Worm (Caenorhabditis elegans) whole organism, young adult: ENCODE measurements around the gene hlh-15.

Experiments
- B0019.2 ChIP-seq: fragments of 200-800 bp; sonication (Bioruptor generic); conservative IDR thresholded peaks from 2 replicates; pipeline ENCODE4 v1.3.6; 2022; ENCODE audit warnings: missing genetic modification reagents, missing genetic modification characterization, missing compliant biosample characterization
- B0261.1 ChIP-seq: sonication (generic microtip); optimal IDR thresholded peaks from 2 replicates; lab custom pipeline; 2016; ENCODE audit warnings: mild to moderate bottlenecking, missing genetic modification characterization, moderate library complexity, missing compliant biosample characterization
- B0336.3 ChIP-seq: fragments of 200-800 bp; sonication (Bioruptor generic); IDR thresholded peaks from 2 replicates; pipeline ENCODE4 v1.3.6; 2022; ENCODE audit warnings: missing genetic modification characterization, missing compliant biosample characterization
- D2030.7 ChIP-seq: fragments of 200-800 bp; sonication (Bioruptor generic); IDR thresholded peaks from 2 replicates; pipeline ENCODE4 v1.3.6; 2022; ENCODE audit warnings: missing genetic modification reagents, missing genetic modification characterization, missing compliant biosample characterization
- F37B4.10 ChIP-seq: fragments of 200-800 bp; sonication (Bioruptor generic); IDR thresholded peaks from 2 replicates; pipeline ENCODE4 v1.3.6; 2022; ENCODE audit warnings: missing genetic modification characterization, missing compliant biosample characterization
- F49E8.2 ChIP-seq: sonication (generic microtip); optimal IDR thresholded peaks from 3 replicates; lab custom pipeline; 2017; ENCODE audit warnings: missing genetic modification characterization, mild to moderate bottlenecking, missing compliant biosample characterization, antibody characterized with exemption, moderate library complexity; ENCODE audit not compliant: insufficient read depth
- F52B5.7 ChIP-seq: sonication (generic microtip); optimal IDR thresholded peaks from 2 replicates; lab custom pipeline; 2016; ENCODE audit warnings: mild to moderate bottlenecking, missing genetic modification characterization, missing compliant biosample characterization
- F57A8.1 ChIP-seq: fragments of 200-800 bp; sonication (Bioruptor generic); optimal IDR thresholded peaks from 2 replicates; lab custom pipeline; 2018; ENCODE audit warnings: mild to moderate bottlenecking, missing genetic modification characterization, moderate library complexity, missing compliant biosample characterization
- F57C9.4 ChIP-seq: sonication (generic microtip); optimal IDR thresholded peaks from 2 replicates; lab custom pipeline; 2017; ENCODE audit warnings: mild to moderate bottlenecking, missing genetic modification characterization, missing compliant biosample characterization
- K11D2.4 ChIP-seq: fragments of 200-800 bp; sonication (Bioruptor generic); IDR thresholded peaks from 2 replicates; pipeline ENCODE4 v1.3.6; 2022; ENCODE audit warnings: missing genetic modification reagents, missing genetic modification characterization, missing compliant biosample characterization
- Y67H2A.10 ChIP-seq: fragments of 200-800 bp; sonication (Bioruptor generic); conservative IDR thresholded peaks from 2 replicates; pipeline ENCODE4 v1.3.6; 2022; ENCODE audit warnings: missing genetic modification reagents, missing genetic modification characterization, missing compliant biosample characterization
- attf-5 ChIP-seq: fragments of 200-800 bp; sonication (Bioruptor generic); optimal IDR thresholded peaks from 2 replicates; lab custom pipeline; 2018; ENCODE audit warnings: mild to moderate bottlenecking, missing genetic modification characterization, missing compliant biosample characterization
- ccch-3 ChIP-seq: fragments of 200-800 bp; sonication (Bioruptor generic); optimal IDR thresholded peaks from 2 replicates; lab custom pipeline; 2018; ENCODE audit warnings: mild to moderate bottlenecking, missing genetic modification characterization, missing compliant biosample characterization
- cebp-1 ChIP-seq, 2 experiments: fragments of 200-800 bp in 1 of 2; sonication (Bioruptor generic) in 1 of 2; sonication (generic microtip) in 1 of 2; IDR thresholded peaks in 1 of 2; optimal IDR thresholded peaks in 1 of 2; 2 replicates each; pipeline versions ENCODE4 v1.3.6 to Lab custom; 2017 to 2022; ENCODE audit warnings: missing compliant biosample characterization in 2 of 2, missing genetic modification characterization in 2 of 2, mild to moderate bottlenecking in 1 of 2, missing genetic modification reagents in 1 of 2, moderate library complexity in 1 of 2
- cebp-2 ChIP-seq: fragments of 200-800 bp; sonication (Bioruptor generic); IDR thresholded peaks from 2 replicates; pipeline ENCODE4 v1.3.6; 2022; ENCODE audit warnings: missing genetic modification characterization, missing compliant biosample characterization
- ceh-40 ChIP-seq: fragments of 200-800 bp; sonication (Bioruptor generic); IDR thresholded peaks from 2 replicates; pipeline ENCODE4 v1.3.6; 2022; ENCODE audit warnings: missing genetic modification characterization, missing compliant biosample characterization
- ceh-79 ChIP-seq: sonication (generic microtip); optimal IDR thresholded peaks from 2 replicates; lab custom pipeline; 2017; ENCODE audit warnings: mild to moderate bottlenecking, missing genetic modification characterization, missing compliant biosample characterization
- ceh-91 ChIP-seq: fragments of 200-800 bp; sonication (Bioruptor generic); IDR thresholded peaks from 2 replicates; pipeline ENCODE4 v1.3.6; 2022; ENCODE audit warnings: missing genetic modification reagents, missing genetic modification characterization, missing compliant biosample characterization
- die-1 ChIP-seq: sonication (generic microtip); optimal IDR thresholded peaks from 2 replicates; lab custom pipeline; 2016; ENCODE audit warnings: missing genotype, mild to moderate bottlenecking, missing genetic modification characterization, missing compliant biosample characterization
- efl-1 ChIP-seq: fragments of 150-350 bp; optimal IDR thresholded peaks from 2 replicates; lab custom pipeline; 2014; ENCODE audit warnings: missing biosample characterization, missing genetic modification reagents, missing genetic modification characterization
- ets-4 ChIP-seq: fragments of 200-800 bp; sonication (Bioruptor generic); optimal IDR thresholded peaks from 2 replicates; lab custom pipeline; 2018; ENCODE audit warnings: mild to moderate bottlenecking, missing genetic modification characterization, missing compliant biosample characterization
- fkh-3 ChIP-seq: sonication (generic microtip); optimal IDR thresholded peaks from 2 replicates; lab custom pipeline; 2016; ENCODE audit warnings: mild to moderate bottlenecking, missing genetic modification characterization, missing compliant biosample characterization
- him-1 ChIP-seq: sonication (generic microtip); optimal IDR thresholded peaks from 2 replicates; lab custom pipeline; 2016; ENCODE audit warnings: missing genotype, missing genetic modification reagents, missing genetic modification characterization, missing compliant biosample characterization
- lin-26 ChIP-seq: fragments of 200-800 bp; sonication (Bioruptor generic); IDR thresholded peaks from 2 replicates; pipeline ENCODE4 v1.3.6; 2022; ENCODE audit warnings: missing genetic modification reagents, missing genetic modification characterization, missing compliant biosample characterization
- lin-40 ChIP-seq: sonication (generic microtip); optimal IDR thresholded peaks from 2 replicates; lab custom pipeline; 2016; ENCODE audit warnings: missing genetic modification characterization, mild to moderate bottlenecking, missing compliant biosample characterization, missing genotype, missing genetic modification reagents
- lir-1 ChIP-seq: fragments of 200-800 bp; sonication (Bioruptor generic); conservative IDR thresholded peaks from 2 replicates; pipeline ENCODE4 v1.3.6; 2022; ENCODE audit warnings: missing genetic modification reagents, missing genetic modification characterization, missing compliant biosample characterization
- lsl-1 ChIP-seq: fragments of 200-800 bp; sonication (Bioruptor generic); optimal IDR thresholded peaks from 2 replicates; lab custom pipeline; 2018; ENCODE audit warnings: mild to moderate bottlenecking, missing genetic modification characterization, moderate library complexity, missing compliant biosample characterization
- lsy-27 ChIP-seq: sonication (generic microtip); optimal IDR thresholded peaks from 2 replicates; lab custom pipeline; 2017; ENCODE audit warnings: missing genetic modification characterization, mild to moderate bottlenecking, missing compliant biosample characterization, antibody characterized with exemption, missing genotype, borderline replicate concordance; ENCODE audit not compliant: insufficient read depth
- madf-10 ChIP-seq: sonication (generic microtip); optimal IDR thresholded peaks from 2 replicates; lab custom pipeline; 2016; ENCODE audit warnings: mild to moderate bottlenecking, missing genetic modification characterization, missing compliant biosample characterization
- mel-28 ChIP-seq: sonication (generic microtip); optimal IDR thresholded peaks from 2 replicates; lab custom pipeline; 2016; ENCODE audit warnings: borderline replicate concordance, mild to moderate bottlenecking, missing genetic modification characterization, missing compliant biosample characterization
- mes-4 ChIP-seq: sonication (generic microtip); optimal IDR thresholded peaks from 2 replicates; lab custom pipeline; 2016; ENCODE audit warnings: missing genotype, missing genetic modification characterization, missing compliant biosample characterization
- mxl-1 ChIP-seq: sonication (generic microtip); optimal IDR thresholded peaks from 2 replicates; lab custom pipeline; 2016; ENCODE audit warnings: missing genetic modification characterization, missing compliant biosample characterization
- nfya-1 ChIP-seq: sonication (generic microtip); optimal IDR thresholded peaks from 2 replicates; lab custom pipeline; 2017; ENCODE audit warnings: antibody characterized with exemption, missing compliant biosample characterization, missing genetic modification characterization, borderline replicate concordance; ENCODE audit not compliant: insufficient read depth
- nfyb-1 ChIP-seq: fragments of 200-800 bp; sonication (Bioruptor generic); IDR thresholded peaks from 2 replicates; pipeline ENCODE4 v1.3.6; 2022; ENCODE audit warnings: missing genetic modification reagents, missing genetic modification characterization, missing compliant biosample characterization
- nhr-120 ChIP-seq: fragments of 200-800 bp; sonication (Bioruptor generic); IDR thresholded peaks from 2 replicates; pipeline ENCODE4 v1.3.6; 2022; ENCODE audit warnings: missing genetic modification characterization, missing compliant biosample characterization
- nhr-179 ChIP-seq: sonication (generic microtip); optimal IDR thresholded peaks from 2 replicates; lab custom pipeline; 2016; ENCODE audit warnings: mild to moderate bottlenecking, missing genetic modification characterization, missing compliant biosample characterization
- pha-4 ChIP-seq: fragments of 150-350 bp; sonication (generic microtip); optimal IDR thresholded peaks from 2 replicates; lab custom pipeline; 2014; ENCODE audit warnings: missing biosample characterization, missing genetic modification reagents, missing genetic modification characterization
- rec-8 ChIP-seq, 2 experiments: sonication (generic microtip); optimal IDR thresholded peaks; 2 replicates each; lab custom pipeline; 2016; ENCODE audit warnings: mild to moderate bottlenecking in 2 of 2, missing genetic modification characterization in 2 of 2, missing genetic modification reagents in 2 of 2, missing genotype in 2 of 2, missing biosample characterization in 1 of 2, missing compliant biosample characterization in 1 of 2, moderate library complexity in 1 of 2
- sdz-38 ChIP-seq: sonication (generic microtip); optimal IDR thresholded peaks from 2 replicates; lab custom pipeline; 2016; ENCODE audit warnings: missing genotype, missing genetic modification characterization, missing compliant biosample characterization
- sea-2 ChIP-seq: fragments of 200-800 bp; sonication (Bioruptor generic); IDR thresholded peaks from 2 replicates; pipeline ENCODE4 v1.3.6; 2022; ENCODE audit warnings: missing genetic modification characterization, missing compliant biosample characterization
- snpc-1.1 ChIP-seq: sonication (generic microtip); optimal IDR thresholded peaks from 2 replicates; lab custom pipeline; 2017; ENCODE audit warnings: missing genetic modification characterization, mild to moderate bottlenecking, missing compliant biosample characterization, antibody characterized with exemption, moderate library complexity, missing genotype, missing genetic modification reagents; ENCODE audit not compliant: insufficient read depth
- somi-1 ChIP-seq: fragments of 200-800 bp; sonication (Bioruptor generic); optimal IDR thresholded peaks from 2 replicates; lab custom pipeline; 2018; ENCODE audit warnings: mild to moderate bottlenecking, missing genetic modification characterization, missing compliant biosample characterization
- sptf-2 ChIP-seq: fragments of 200-800 bp; sonication (Bioruptor generic); optimal IDR thresholded peaks from 2 replicates; lab custom pipeline; 2018; ENCODE audit warnings: mild to moderate bottlenecking, missing genetic modification characterization, missing compliant biosample characterization
- unc-62 ChIP-seq: fragments of 150-350 bp; optimal IDR thresholded peaks from 2 replicates; lab custom pipeline; 2014; ENCODE audit warnings: missing biosample characterization, missing genetic modification reagents, missing genetic modification characterization
- xnd-1 ChIP-seq: sonication (generic microtip); optimal IDR thresholded peaks from 2 replicates; lab custom pipeline; 2016; ENCODE audit warnings: missing genotype, missing genetic modification reagents, missing genetic modification characterization, missing compliant biosample characterization
- ztf-22 ChIP-seq: fragments of 200-800 bp; sonication (Bioruptor generic); optimal IDR thresholded peaks from 2 replicates; lab custom pipeline; 2018; ENCODE audit warnings: mild to moderate bottlenecking, missing genetic modification characterization, moderate library complexity, missing compliant biosample characterization

The hlh-15 gene

DNA sequence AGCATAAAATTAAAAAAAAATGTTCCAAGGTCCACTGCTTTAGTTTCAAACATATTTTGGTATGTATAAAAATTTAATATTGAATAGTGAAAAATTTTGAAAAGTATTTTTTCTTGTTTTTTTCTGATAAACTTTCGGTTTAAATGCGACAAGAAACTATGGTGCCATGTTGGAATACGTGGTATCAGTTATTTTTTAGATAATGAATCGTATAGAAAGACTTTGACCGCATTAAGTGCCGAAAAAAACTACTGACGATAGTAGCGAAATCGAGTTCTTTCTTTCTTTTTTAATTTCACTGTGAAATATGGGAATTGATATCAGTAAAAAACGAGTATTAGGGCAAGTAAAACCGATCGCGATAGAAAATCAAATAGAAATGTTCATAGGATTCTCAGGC is 47.3 kb downstream of the hlh-15 start, which contains the start of gene T24D8.6 (continued):
- no peak for TF ChIP-seq F57C9.4 (tag; lab: Kevin White, UChicago)

DNA sequence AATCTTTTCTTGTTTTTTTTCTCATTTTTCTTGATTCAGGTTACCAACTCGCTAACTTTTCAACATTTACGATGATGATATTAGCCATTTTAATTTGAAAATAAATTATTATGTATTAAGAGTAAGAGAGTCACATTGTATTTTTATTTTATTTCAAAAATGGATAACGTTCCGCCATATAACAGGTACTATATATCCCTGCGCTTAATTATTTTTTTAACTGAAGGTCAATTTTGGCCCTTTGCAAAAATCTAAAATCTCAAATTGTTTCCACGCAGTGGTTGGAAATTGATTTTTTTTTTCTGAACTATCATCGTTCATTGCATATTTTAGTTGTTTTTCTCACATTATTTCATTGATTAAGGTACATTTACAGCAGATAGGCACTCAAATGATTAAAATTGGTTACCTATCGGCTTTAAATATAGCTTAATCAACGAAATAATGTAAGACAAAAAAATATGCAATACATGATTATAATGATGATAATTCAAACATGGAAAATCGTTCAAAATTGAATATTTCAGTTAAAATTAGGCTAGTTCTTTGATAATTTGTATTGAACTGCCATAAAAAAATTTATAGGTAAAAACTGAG is 48.4 kb downstream of the hlh-15 start:
- TF ChIP-seq sea-2 (GFP tag; lab: Robert Waterston, UW) (no peak), F49E8.2 (tag; lab: Kevin White, UChicago) (no peak), mxl-1 (tag; lab: Kevin White, UChicago) (no peak), cebp-2 (no peak), D2030.7 (GFP tag; lab: Robert Waterston, UW) (no peak), xnd-1 (tag; lab: Kevin White, UChicago) (no peak), mel-28 (tag; lab: Kevin White, UChicago) (no peak), die-1 (tag; lab: Kevin White, UChicago) (no peak), nhr-120 (GFP tag; lab: Robert Waterston, UW) (no peak), somi-1 (GFP tag; lab: Kevin White, UChicago) (peak; percentile 79), B0261.1 (tag; lab: Kevin White, UChicago) (peak; percentile 44), madf-10 (peak; percentile 87), unc-62 (GFP tag; lab: Kevin White, UChicago) (no peak), him-1 (tag; lab: Kevin White, UChicago) (no peak), sptf-2 (GFP tag; lab: Kevin White, UChicago) (no peak), ceh-40 (GFP tag; lab: Robert Waterston, UW) (no peak), efl-1 (no peak), nfya-1 (tag; lab: Kevin White, UChicago) (no peak), mes-4 (tag; lab: Kevin White, UChicago) (no peak), rec-8 (tag; optimal IDR thresholded peaks at IDR 0.05; lab: Kevin White, UChicago) (peak in 1 of 2 experiments; percentile 27), ztf-22 (GFP tag; lab: Kevin White, UChicago) (peak; percentile 33), attf-5 (GFP tag; lab: Kevin White, UChicago) (no peak), F37B4.10 (no peak), lir-1 (GFP tag; lab: Robert Waterston, UW) (no peak), nfyb-1 (GFP tag; lab: Robert Waterston, UW) (peak; percentile 88), B0336.3 (GFP tag; lab: Robert Waterston, UW) (peak; percentile 93), lsy-27 (tag; lab: Kevin White, UChicago) (no peak), B0019.2 (GFP tag; lab: Robert Waterston, UW) (no peak), ceh-79 (tag; lab: Kevin White, UChicago) (no peak), F57A8.1 (GFP tag; lab: Kevin White, UChicago) (no peak), lin-40 (tag; lab: Kevin White, UChicago) (peak; percentile 99), lin-26 (no peak), cebp-1 (GFP tag; IDR thresholded peaks at IDR 0.05; lab: Robert Waterston, UW) (no peak), cebp-1 (tag; optimal IDR thresholded peaks at IDR 0.05; lab: Kevin White, UChicago) (peak; percentile 87), fkh-3 (tag; lab: Kevin White, UChicago) (no peak), Y67H2A.10 (GFP tag; lab: Robert Waterston, UW) (no peak), nhr-179 (tag; lab: Kevin White, UChicago) (peak; percentile 43), ccch-3 (peak; percentile 60), ceh-91 (no peak), ets-4 (no peak), lsl-1 (no peak), snpc-1.1 (no peak), sdz-38 (no peak), pha-4 (tag; lab: Kevin White, UChicago) (no peak), F52B5.7 (tag; lab: Kevin White, UChicago) (no peak), K11D2.4 (GFP tag; lab: Robert Waterston, UW) (peak; percentile 93)
